Fruit fly (Drosophila melanogaster) whole organism, larva: ENCODE measurements around the gene Ktch.

Source experiments
- noc ChIP-seq: fragments of 200-800 bp; sonication (Bioruptor generic); optimal IDR thresholded peaks from 3 replicates; lab custom pipeline; 2019; ENCODE audit warnings: missing biosample characterization, mild to moderate bottlenecking, missing genetic modification characterization, moderate library complexity

The Ktch gene

dm6 chr3R:31130566-31130965 lies at the start of gene Ktch:
Ktch (minus strand) TSS chr3R:31130666.
- TF ChIP-seq noc (tag; lab: Kevin White, UChicago): no peak

dm6 chr3R:31168968-31169367 lies 38.5 kb upstream of the Ktch start, which contains the start of gene stops:
stops (minus strand) TSS chr3R:31169106.
- no peak for TF ChIP-seq noc (tag; lab: Kevin White, UChicago)

dm6 chr3R:31168429-31168828 lies 38.0 kb upstream of the Ktch start:
- TF ChIP-seq noc (tag; lab: Kevin White, UChicago): no peak

- TF ChIP-seq noc (tag; lab: Kevin White, UChicago): no peak
Observed at dm6 chr3R:31146920-31147319, 16.5 kb upstream of the Ktch start.

dm6 chr3R:31141691-31142090 lies 11.2 kb upstream of the Ktch start:
- TF ChIP-seq noc (tag; lab: Kevin White, UChicago): no peak

- no peak for TF ChIP-seq noc (tag; lab: Kevin White, UChicago)
Observed at dm6 chr3R:31134056-31134455, 3.6 kb upstream of the Ktch start, which contains the start of gene Gycbeta100B. Gycbeta100B (plus strand) TSS chr3R:31134392.

dm6 chr3R:31127357-31127775 lies 3.1 kb downstream of the Ktch start:
- no peak for TF ChIP-seq noc (tag; lab: Kevin White, UChicago)

- TF ChIP-seq noc (tag; lab: Kevin White, UChicago): no peak
Observed at dm6 chr3R:31125746-31126199, 4.7 kb downstream of the Ktch start, which contains the start of gene CG15554. CG15554 (plus strand) TSS chr3R:31126149.

- TF ChIP-seq noc (tag; lab: Kevin White, UChicago): no peak
Observed at dm6 chr3R:31123315-31123714, 7.2 kb downstream of the Ktch start, which contains the start of gene Prosalpha3T. Prosalpha3T (minus strand) TSS chr3R:31123415.

dm6 chr3R:31119854-31120423 lies 10.5 kb downstream of the Ktch start:
- TF ChIP-seq noc (tag; lab: Kevin White, UChicago): no peak

- no peak for TF ChIP-seq noc (tag; lab: Kevin White, UChicago)
Observed at dm6 chr3R:31109126-31109525, 21.3 kb downstream of the Ktch start, which contains the start of gene Mayo. Mayo (minus strand) TSS chr3R:31109191.

dm6 chr3R:31101069-31101468 lies 29.4 kb downstream of the Ktch start, which contains the start of gene CG15553:
CG15553 (minus strand) TSS chr3R:31101169.
- TF ChIP-seq noc (tag; lab: Kevin White, UChicago): no peak

- TF ChIP-seq noc (tag; lab: Kevin White, UChicago): no peak
Observed at dm6 chr3R:31097221-31097620, 33.2 kb downstream of the Ktch start, which contains the start of gene CG11317. CG11317 (minus strand) TSS chr3R:31097321.

dm6 chr3R:31089985-31090384 lies 40.5 kb downstream of the Ktch start:
- no peak for TF ChIP-seq noc (tag; lab: Kevin White, UChicago)

- TF ChIP-seq noc (tag; lab: Kevin White, UChicago): no peak
Observed at dm6 chr3R:31086394-31086793, 44.1 kb downstream of the Ktch start.
